Worm (Caenorhabditis elegans): ENCODE measurements around the gene F54D5.4.

Gene F54D5.4

DNA sequence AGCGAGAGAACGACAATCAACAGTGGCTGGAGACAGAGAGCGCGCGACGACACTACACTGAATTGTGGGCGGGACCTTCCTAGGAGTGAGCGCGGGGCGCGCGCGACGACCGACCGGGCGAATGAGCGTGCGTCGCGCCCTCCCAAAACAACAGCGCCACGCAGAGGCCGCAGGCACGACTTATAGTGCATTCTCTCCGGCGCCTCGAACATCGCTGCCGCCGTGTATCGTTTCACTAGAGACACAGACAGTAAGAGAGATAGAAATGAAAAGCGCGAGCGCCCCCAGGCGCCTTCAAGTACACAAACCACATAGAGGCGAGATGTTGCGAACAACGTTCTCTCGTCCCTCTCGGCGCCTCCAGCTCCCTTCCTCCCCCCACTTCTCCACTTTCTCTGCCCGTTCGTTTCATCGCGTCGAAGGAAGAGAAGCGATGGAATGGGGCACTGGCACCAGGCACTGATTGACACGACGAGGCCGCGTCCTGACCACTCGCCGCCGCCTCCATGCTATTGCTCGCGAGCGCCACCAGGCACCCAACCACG lies 50.3 kb downstream of the F54D5.4 start (continued):
- peak; percentile 54 for TF ChIP-seq zag-1 (tag; optimal IDR thresholded peaks at IDR 0.05)
- no peak for TF ChIP-seq ZK546.5 (tag; optimal IDR thresholded peaks at IDR 0.05)
- no peak for TF ChIP-seq nhr-67 (tag; optimal IDR thresholded peaks at IDR 0.05)
- TF ChIP-seq ztf-4 (tag; optimal IDR thresholded peaks at IDR 0.05) = peak; percentile 5
- peak; percentile 5 for TF ChIP-seq nhr-77 (tag; optimal IDR thresholded peaks at IDR 0.05)
- TF ChIP-seq ceh-9 (tag; optimal IDR thresholded peaks at IDR 0.05) = no peak
- TF ChIP-seq nhr-76 (tag; optimal IDR thresholded peaks at IDR 0.05) = no peak
- peak; percentile 78 for TF ChIP-seq ceh-28 (tag; optimal IDR thresholded peaks at IDR 0.05)
- TF ChIP-seq nhr-43 (tag; optimal IDR thresholded peaks at IDR 0.05; ENCODE audit: poor library complexity, severe bottlenecking) = peak; percentile 88
- TF ChIP-seq sea-2 (GFP tag; optimal IDR thresholded peaks at IDR 0.05) = no peak
- no peak for TF ChIP-seq eor-1 (tag; optimal IDR thresholded peaks at IDR 0.05)
- TF ChIP-seq unc-39 (tag; optimal IDR thresholded peaks at IDR 0.05) = no peak
- TF ChIP-seq unc-62 (GFP tag; optimal IDR thresholded peaks at IDR 0.05) = peak; percentile 68
- no peak for TF ChIP-seq elt-1 (tag; optimal IDR thresholded peaks at IDR 0.05)
- TF ChIP-seq nhr-23 (tag; optimal IDR thresholded peaks at IDR 0.05) = peak; percentile 83
- TF ChIP-seq pha-4 (tag; optimal IDR thresholded peaks at IDR 0.05) = peak; percentile 85
- no peak for TF ChIP-seq nhr-28 (tag; optimal IDR thresholded peaks at IDR 0.05)
- TF ChIP-seq fos-1 (tag; optimal IDR thresholded peaks at IDR 0.05) = no peak
